Worm (Caenorhabditis elegans) whole organism, late embryonic: ENCODE measurements around the gene Y38C1AA.1.

Experiments
- C38D4.7 ChIP-seq: fragments of 200-800 bp; sonication (Bioruptor generic); optimal IDR thresholded peaks from 2 replicates; lab custom pipeline; 2018; ENCODE audit warnings: mild to moderate bottlenecking, missing genetic modification characterization, moderate library complexity, missing compliant biosample characterization
- ama-1 ChIP-seq: fragments of 150-350 bp; optimal IDR thresholded peaks from 2 replicates; lab custom pipeline; 2014
- fkh-6 ChIP-seq: sonication (generic microtip); optimal IDR thresholded peaks from 2 replicates; lab custom pipeline; 2016; ENCODE audit warnings: missing genetic modification characterization, missing compliant biosample characterization
- gmeb-2 ChIP-seq: sonication (generic microtip); optimal IDR thresholded peaks from 2 replicates; lab custom pipeline; 2016; ENCODE audit warnings: missing genetic modification characterization, inconsistent platforms, missing compliant biosample characterization
- lim-6 ChIP-seq: sonication (generic microtip); optimal IDR thresholded peaks from 2 replicates; lab custom pipeline; 2016; ENCODE audit warnings: missing genetic modification characterization, missing compliant biosample characterization
- nhr-11 ChIP-seq: fragments of 150-350 bp; optimal IDR thresholded peaks from 2 replicates; lab custom pipeline; 2014; ENCODE audit warnings: missing biosample characterization, missing genetic modification characterization
- nhr-232 ChIP-seq: sonication (generic microtip); optimal IDR thresholded peaks from 2 replicates; lab custom pipeline; 2016; ENCODE audit warnings: missing genetic modification characterization, missing compliant biosample characterization
- unc-42 ChIP-seq: sonication (generic microtip); optimal IDR thresholded peaks from 2 replicates; lab custom pipeline; 2016; ENCODE audit warnings: missing genotype, missing genetic modification characterization, missing compliant biosample characterization

DNA sequence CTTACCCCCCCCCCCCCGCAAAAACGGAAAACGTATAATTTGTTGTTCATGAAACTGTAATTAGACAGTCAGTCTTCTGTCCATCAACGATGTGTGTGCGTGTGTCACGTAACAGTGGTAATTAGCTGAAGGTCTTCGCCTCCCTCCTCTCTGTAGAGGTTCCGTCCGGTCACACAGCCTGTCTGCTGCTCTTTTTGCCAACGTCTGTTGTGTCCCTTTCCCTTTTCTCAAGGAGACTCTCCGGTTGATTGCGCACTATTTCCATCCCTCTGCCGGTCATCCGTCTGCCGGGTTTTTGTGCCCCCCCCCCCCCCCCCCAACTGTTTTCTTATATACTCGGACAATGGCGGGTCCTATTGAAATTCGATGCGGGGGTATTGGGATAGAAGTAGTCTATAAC lies 32.3 kb upstream of the Y38C1AA.1 start:
- no peak for TF ChIP-seq fkh-6
- TF ChIP-seq lim-6 (tag; lab: Kevin White, UChicago) = no peak
- TF ChIP-seq C38D4.7 = no peak
- TF ChIP-seq gmeb-2 (tag; lab: Kevin White, UChicago) = no peak
- no peak for TF ChIP-seq nhr-11 (tag; lab: Kevin White, UChicago)
- no peak for TF ChIP-seq unc-42 (tag; lab: Kevin White, UChicago)
- no peak for TF ChIP-seq ama-1 (lab: Kevin White, UChicago)
- TF ChIP-seq nhr-232 (tag; lab: Kevin White, UChicago) = no peak
